Worm (Caenorhabditis elegans): ENCODE measurements around the gene C42D4.13.

DNA sequence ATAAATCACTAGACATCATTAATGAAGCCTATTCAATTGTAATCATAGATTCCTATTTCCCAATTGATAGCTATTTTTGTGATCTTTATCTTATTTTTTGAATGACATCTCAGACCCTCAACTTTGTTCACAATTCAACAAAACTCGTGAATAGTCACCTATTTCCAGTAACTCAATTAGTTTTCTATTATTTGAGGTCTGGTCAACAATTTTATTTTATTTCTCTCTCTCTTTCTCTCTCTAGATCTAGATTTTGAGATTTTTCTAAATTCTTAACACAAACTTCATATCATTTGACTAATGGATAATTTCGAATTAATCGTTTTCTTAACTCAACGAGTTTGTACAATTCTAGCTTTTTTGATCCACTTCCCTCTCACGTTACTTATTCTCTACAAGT lies 14.4 kb downstream of the C42D4.13 start, which contains the start of gene str-1:
- TF ChIP-seq cebp-1 (GFP tag; IDR thresholded peaks at IDR 0.05), result no peak
- no peak for TF ChIP-seq cebp-1 (tag; optimal IDR thresholded peaks at IDR 0.05)
- TF ChIP-seq mcd-1 (GFP tag; IDR thresholded peaks at IDR 0.05), result no peak
- no peak for TF ChIP-seq ceh-40 (GFP tag; IDR thresholded peaks at IDR 0.05)
- no peak for TF ChIP-seq madf-10 (tag; optimal IDR thresholded peaks at IDR 0.05)
- TF ChIP-seq ceh-91 (GFP tag; IDR thresholded peaks at IDR 0.05), result no peak
- no peak for TF ChIP-seq nhr-120 (GFP tag; IDR thresholded peaks at IDR 0.05)
- no peak for TF ChIP-seq unc-62 (GFP tag; optimal IDR thresholded peaks at IDR 0.05)
- TF ChIP-seq snpc-1.1 (tag; optimal IDR thresholded peaks at IDR 0.05; ENCODE audit: insufficient read depth), result no peak
- no peak for TF ChIP-seq hrde-1 (tag; optimal IDR thresholded peaks at IDR 0.05; ENCODE audit: borderline replicate concordance)
